Worm (Caenorhabditis elegans): ENCODE data around the gene srh-104.

DNA sequence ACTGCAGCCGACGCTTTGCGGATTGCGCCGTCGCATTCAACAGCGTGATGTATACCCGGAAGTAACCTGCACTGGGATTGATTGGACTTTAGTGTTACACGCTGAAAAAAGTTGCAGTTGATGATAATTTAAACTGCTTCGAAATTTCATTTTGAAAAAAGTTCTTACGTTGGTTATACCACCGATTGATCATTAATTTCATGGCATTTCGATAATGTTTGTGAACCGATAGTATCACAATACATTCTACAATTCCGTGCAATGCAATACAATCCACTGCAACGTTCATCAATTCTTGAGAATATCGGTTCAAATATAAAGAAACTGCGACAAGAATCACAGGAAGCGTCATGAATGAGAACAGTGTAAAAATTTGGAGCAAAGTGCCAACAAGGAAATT is 8.8 kb downstream of the srh-104 start, which contains the start of gene F21H7.3:
- TF ChIP-seq unc-130 (GFP tag; optimal IDR thresholded peaks at IDR 0.05), result no peak
- no peak for TF ChIP-seq mep-1 (tag; optimal IDR thresholded peaks at IDR 0.05)
- no peak for TF ChIP-seq unc-62 (GFP tag; optimal IDR thresholded peaks at IDR 0.05 in 1 of 2)
- TF ChIP-seq unc-62 (tag; optimal IDR thresholded peaks at IDR 0.05), result no peak
- TF ChIP-seq jun-1 (tag; optimal IDR thresholded peaks at IDR 0.05), result no peak
- no peak for TF ChIP-seq dmd-9 (GFP tag; IDR thresholded peaks at IDR 0.05)

All from whole organism, L4 larva.